Fruit fly (Drosophila melanogaster): ENCODE results near the gene Or67b.

DNA sequence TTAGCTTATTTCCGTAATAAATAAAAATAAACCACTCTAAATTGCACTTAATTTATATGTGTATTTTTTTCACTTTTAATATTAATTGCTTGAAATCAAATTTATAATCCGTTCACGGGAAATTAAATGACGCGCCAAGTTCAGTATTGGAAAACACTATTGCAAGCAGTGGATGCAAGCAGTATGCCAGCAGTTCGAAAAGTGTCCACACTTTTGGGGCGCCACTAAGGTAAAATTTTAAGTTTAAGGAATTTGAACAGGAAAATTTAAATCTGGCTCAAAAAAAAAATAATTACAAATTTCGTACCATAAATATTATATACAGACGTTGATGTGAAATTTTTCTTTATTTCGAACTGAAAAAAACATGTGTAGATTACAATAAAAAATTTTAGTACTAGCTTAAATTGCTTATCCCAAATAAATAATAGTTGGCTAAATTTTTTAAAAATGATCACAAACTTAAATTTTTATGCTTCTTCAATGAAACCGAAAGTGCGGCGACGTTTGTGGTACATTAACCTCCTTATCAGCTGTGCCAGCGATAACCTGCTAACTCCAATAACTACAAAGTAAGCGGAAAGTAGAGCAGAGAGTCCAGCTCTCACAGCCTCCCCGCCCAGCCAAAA is 14.9 kb downstream of the Or67b start:
- TF ChIP-seq CTCF (optimal IDR thresholded peaks at IDR 0.05) (peak; percentile 82 to 96), CG8478 (optimal IDR thresholded peaks at IDR 0.05) (no peak)
